Worm (Caenorhabditis elegans) whole organism, L4/young adult: ENCODE data around the gene gnrr-6.

Experiments
- W03F9.2 ChIP-seq: fragments of 150-350 bp; optimal IDR thresholded peaks from 2 replicates; lab custom pipeline; 2014; ENCODE audit warnings: missing biosample characterization, missing genetic modification characterization
- dao-5 ChIP-seq: sonication (generic microtip); optimal IDR thresholded peaks from 2 replicates; lab custom pipeline; 2016; ENCODE audit warnings: missing genotype, missing genetic modification characterization, moderate library complexity, missing compliant biosample characterization
- him-1 ChIP-seq: sonication (generic microtip); optimal IDR thresholded peaks from 2 replicates; lab custom pipeline; 2016; ENCODE audit warnings: missing genotype, missing genetic modification reagents, missing genetic modification characterization, missing compliant biosample characterization

- TF ChIP-seq W03F9.2 (tag; lab: Kevin White, UChicago) = no peak
- no peak for TF ChIP-seq dao-5 (tag; lab: Kevin White, UChicago)
- no peak for TF ChIP-seq him-1 (tag; lab: Kevin White, UChicago)
Measured at ce11 chrX:11199155-11199554, 20.5 kb downstream of the gnrr-6 start, which contains the start of gene col-178.
